Fruit fly (Drosophila melanogaster): Measurements from ENCODE around the gene CG32270.

The CG32270 gene

DNA sequence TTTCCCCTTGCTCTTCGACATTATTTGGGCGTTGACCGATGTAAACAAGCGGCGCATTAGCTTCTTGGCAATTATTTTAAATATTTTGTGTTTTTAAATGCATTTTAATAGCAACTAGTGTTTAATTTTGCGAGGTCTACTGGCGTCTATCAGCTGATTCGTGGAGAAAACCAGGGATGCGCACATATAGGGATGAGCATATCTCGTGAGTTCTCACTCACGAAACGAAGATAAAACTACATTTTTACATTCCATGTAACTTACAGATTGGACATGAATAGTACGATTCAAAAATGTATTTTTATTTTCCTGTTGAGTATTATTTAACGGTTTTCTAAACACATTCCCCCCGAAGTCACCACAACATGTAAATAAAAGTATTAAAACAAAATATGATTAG lies 11.3 kb downstream of the CG32270 start, which contains the start of gene CG14966 (continued):
- peak; percentile 56 for TF ChIP-seq ato (GFP tag; IDR thresholded peaks at IDR 0.05; ENCODE audit: partially characterized antibody)
- TF ChIP-seq grn (GFP tag; optimal IDR thresholded peaks at IDR 0.05): peak; percentile 11
- no peak for TF ChIP-seq fd96Cb (tag; optimal IDR thresholded peaks at IDR 0.05)
- TF ChIP-seq nerfin-2 (GFP tag; IDR thresholded peaks at IDR 0.05; ENCODE audit: partially characterized antibody): peak; percentile 66; the same call in 1 of the 2 replicates
- TF ChIP-seq az2 (GFP tag; optimal IDR thresholded peaks at IDR 0.05): peak; percentile 17
- TF ChIP-seq CG2120 (GFP tag; optimal IDR thresholded peaks at IDR 0.05): peak; percentile 66
- no peak for TF ChIP-seq ranshi (GFP tag; IDR thresholded peaks at IDR 0.05)
- no peak for TF ChIP-seq odd (GFP tag; optimal IDR thresholded peaks at IDR 0.05)
- TF ChIP-seq Hsf (GFP tag; optimal IDR thresholded peaks at IDR 0.05): peak; percentile 15
- peak; percentile 38 for TF ChIP-seq pum (GFP tag; optimal IDR thresholded peaks at IDR 0.05)
- TF ChIP-seq ab (GFP tag; optimal IDR thresholded peaks at IDR 0.05): no peak
- no peak for TF ChIP-seq lov (optimal IDR thresholded peaks at IDR 0.05)
- no peak for TF ChIP-seq lov (GFP tag; IDR thresholded peaks at IDR 0.05)
- no peak for TF ChIP-seq CG17359 (tag; optimal IDR thresholded peaks at IDR 0.05)
- peak; percentile 78 for TF ChIP-seq inv (GFP tag; IDR thresholded peaks at IDR 0.05; ENCODE audit: partially characterized antibody)
- TF ChIP-seq CG11560 (tag; IDR thresholded peaks at IDR 0.05): 0 out of 3 replicates have a peak, but pooled peaks have one; percentile 42
- TF ChIP-seq Mrtf (GFP tag; IDR thresholded peaks at IDR 0.05): no peak
- TF ChIP-seq vfl (GFP tag; optimal IDR thresholded peaks at IDR 0.05): peak; percentile 28
- TF ChIP-seq zen2 (GFP tag; IDR thresholded peaks at IDR 0.05; ENCODE audit: partially characterized antibody): peak; percentile 80
- no peak for TF ChIP-seq Dfd (GFP tag; optimal IDR thresholded peaks at IDR 0.05)
- peak; percentile 33 for TF ChIP-seq fu2 (GFP tag; optimal IDR thresholded peaks at IDR 0.05)
- peak; percentile 13 for TF ChIP-seq CG30403 (GFP tag; optimal IDR thresholded peaks at IDR 0.05)
- TF ChIP-seq pfk (GFP tag; optimal IDR thresholded peaks at IDR 0.05): peak; percentile 11
- peak; percentile 53; the same call in 1 of the 4 replicates for TF ChIP-seq chinmo (GFP tag; IDR thresholded peaks at IDR 0.05; ENCODE audit: partially characterized antibody)
- TF ChIP-seq unc-4 (GFP tag; IDR thresholded peaks at IDR 0.05; ENCODE audit: partially characterized antibody): peak; percentile 91
- peak; percentile 13 for TF ChIP-seq CG10543 (GFP tag; optimal IDR thresholded peaks at IDR 0.05)
- peak; percentile 8 for TF ChIP-seq bigmax (GFP tag; optimal IDR thresholded peaks at IDR 0.05)
- TF ChIP-seq amos (GFP tag; IDR thresholded peaks at IDR 0.05; ENCODE audit: partially characterized antibody): peak; percentile 94
- TF ChIP-seq BEAF-32 (GFP tag; optimal IDR thresholded peaks at IDR 0.05): peak; percentile 90
- TF ChIP-seq chn (GFP tag; optimal IDR thresholded peaks at IDR 0.05): no peak
- no peak for TF ChIP-seq B-H1 (GFP tag; IDR thresholded peaks at IDR 0.05)
- no peak for TF ChIP-seq CG15011 (GFP tag; optimal IDR thresholded peaks at IDR 0.05)
- peak; percentile 88 for TF ChIP-seq knrl (GFP tag; IDR thresholded peaks at IDR 0.05; ENCODE audit: partially characterized antibody)
- TF ChIP-seq CG1603 (tag; optimal IDR thresholded peaks at IDR 0.05): peak; percentile 66
- no peak for TF ChIP-seq Ravus (GFP tag; IDR thresholded peaks at IDR 0.05)
- TF ChIP-seq tx (GFP tag; optimal IDR thresholded peaks at IDR 0.05): no peak
- TF ChIP-seq HLHmδ (GFP tag; optimal IDR thresholded peaks at IDR 0.05): no peak
- peak; percentile 33 for TF ChIP-seq gem (tag; optimal IDR thresholded peaks at IDR 0.05)
- TF ChIP-seq Dbx (GFP tag; IDR thresholded peaks at IDR 0.05): peak; percentile 57; the same call in 2 of the 3 replicates
- TF ChIP-seq CG7963 (GFP tag; IDR thresholded peaks at IDR 0.05; ENCODE audit: partially characterized antibody): peak; percentile 76; the same call in 2 of the 3 replicates
- TF ChIP-seq CHES-1-like (GFP tag; optimal IDR thresholded peaks at IDR 0.05): peak; percentile 70
- TF ChIP-seq MBD-R2 (GFP tag; IDR thresholded peaks at IDR 0.05): peak; percentile 97
- peak; percentile 89 for TF ChIP-seq Scr (GFP tag; IDR thresholded peaks at IDR 0.05; ENCODE audit: partially characterized antibody)
- TF ChIP-seq chm (GFP tag; IDR thresholded peaks at IDR 0.05): peak; percentile 30; the same call in 1 of the 2 replicates
- TF ChIP-seq CG11696 (GFP tag; IDR thresholded peaks at IDR 0.05): no peak
- peak; percentile 31 for TF ChIP-seq Fer1 (GFP tag; optimal IDR thresholded peaks at IDR 0.05)
- peak; percentile 27 for TF ChIP-seq Hmr (GFP tag; optimal IDR thresholded peaks at IDR 0.05)
- TF ChIP-seq CG34376 (GFP tag; optimal IDR thresholded peaks at IDR 0.05): peak; percentile 79
- TF ChIP-seq Elba2 (GFP tag; optimal IDR thresholded peaks at IDR 0.05): no peak
- TF ChIP-seq CG15269 (tag; optimal IDR thresholded peaks at IDR 0.05): peak; percentile 12
